Fruit fly (Drosophila melanogaster): ENCODE results near the gene Gr93c.
A peak's percentile ranks its signal among the peaks of the same experiment; 100 is the strongest.

The Gr93c gene

dm6 chr3R:21848987-21849442, 4.0 kb upstream of the Gr93c start (continued):
- no peak for TF ChIP-seq Taf1 (GFP tag; IDR thresholded peaks at IDR 0.05)
- TF ChIP-seq CG11723 (GFP tag; optimal IDR thresholded peaks at IDR 0.05): peak; percentile 51
- TF ChIP-seq en (GFP tag; optimal IDR thresholded peaks at IDR 0.05): peak; percentile 54
- peak; percentile 64 for TF ChIP-seq CG10147 (GFP tag; optimal IDR thresholded peaks at IDR 0.05)
- TF ChIP-seq Drgx (GFP tag; IDR thresholded peaks at IDR 0.05): peak; percentile 89
- peak; percentile 7 for TF ChIP-seq NC2α (GFP tag; optimal IDR thresholded peaks at IDR 0.05)
- TF ChIP-seq CG12769 (tag; optimal IDR thresholded peaks at IDR 0.05): no peak
- peak in 1 of 2 experiments; percentile 78 for TF ChIP-seq Eip74EF (GFP tag; optimal IDR thresholded peaks at IDR 0.05)
- peak; percentile 20; the same call in 1 of the 2 replicates for TF ChIP-seq CG3847 (GFP tag; IDR thresholded peaks at IDR 0.05)
- TF ChIP-seq HHEX (GFP tag; optimal IDR thresholded peaks at IDR 0.05): peak; percentile 69
- TF ChIP-seq CG17328 (GFP tag; IDR thresholded peaks at IDR 0.05): peak; percentile 32; the same call in 1 of the 2 replicates
- peak; percentile 28 for TF ChIP-seq kah (GFP tag; optimal IDR thresholded peaks at IDR 0.05)
- TF ChIP-seq CG12391 (tag; optimal IDR thresholded peaks at IDR 0.05): peak; percentile 73
- TF ChIP-seq Sox100B (GFP tag; optimal IDR thresholded peaks at IDR 0.05): peak; percentile 87
- TF ChIP-seq schlank (tag; optimal IDR thresholded peaks at IDR 0.05): no peak
- TF ChIP-seq ranshi (GFP tag; IDR thresholded peaks at IDR 0.05): peak; percentile 38; the same call in 1 of the 2 replicates
- TF ChIP-seq abd-A (tag; optimal IDR thresholded peaks at IDR 0.05): no peak
- peak; percentile 72 for TF ChIP-seq lab (GFP tag; optimal IDR thresholded peaks at IDR 0.05)
- peak; percentile 0 for TF ChIP-seq CG10431 (GFP tag; optimal IDR thresholded peaks at IDR 0.05)
- TF ChIP-seq CG11695 (GFP tag; IDR thresholded peaks at IDR 0.05): peak; percentile 74; the same call in 2 of the 3 replicates
- TF ChIP-seq CG1529 (GFP tag; optimal IDR thresholded peaks at IDR 0.05): peak; percentile 69
- TF ChIP-seq Atf3 (GFP tag; optimal IDR thresholded peaks at IDR 0.05): peak; percentile 16
- TF ChIP-seq CG10565 (GFP tag; optimal IDR thresholded peaks at IDR 0.05): no peak
- TF ChIP-seq CG9609 (GFP tag; optimal IDR thresholded peaks at IDR 0.05): peak; percentile 31
- TF ChIP-seq D19B (GFP tag; optimal IDR thresholded peaks at IDR 0.05): peak; percentile 8
- peak; percentile 65 for TF ChIP-seq Sox102F (GFP tag; optimal IDR thresholded peaks at IDR 0.05)
- TF ChIP-seq kni (GFP tag; optimal IDR thresholded peaks at IDR 0.05): peak; percentile 3
- no peak for TF ChIP-seq CG2199 (GFP tag; IDR thresholded peaks at IDR 0.05)
- no peak for TF ChIP-seq CG15073 (GFP tag; optimal IDR thresholded peaks at IDR 0.05)
- TF ChIP-seq fru (optimal IDR thresholded peaks at IDR 0.05): no peak
- peak; percentile 63 for TF ChIP-seq dysf (GFP tag; IDR thresholded peaks at IDR 0.05)
- peak; percentile 26 for TF ChIP-seq CG4854 (GFP tag; optimal IDR thresholded peaks at IDR 0.05)
- 0 out of 2 replicates have a peak, but pooled peaks have one; percentile 38 for TF ChIP-seq seq (GFP tag; IDR thresholded peaks at IDR 0.05)
- TF ChIP-seq CG13296 (GFP tag; optimal IDR thresholded peaks at IDR 0.05): peak; percentile 44
- TF ChIP-seq CG15479 (GFP tag; optimal IDR thresholded peaks at IDR 0.05): peak; percentile 59
- TF ChIP-seq tin (GFP tag; optimal IDR thresholded peaks at IDR 0.05): peak; percentile 74
- peak; percentile 37 for TF ChIP-seq pho (GFP tag; optimal IDR thresholded peaks at IDR 0.05)
- peak; percentile 27 for TF ChIP-seq CG4328 (GFP tag; optimal IDR thresholded peaks at IDR 0.05)
- TF ChIP-seq gem (tag; optimal IDR thresholded peaks at IDR 0.05): peak; percentile 86
- peak; percentile 75 for TF ChIP-seq CoRest (tag; optimal IDR thresholded peaks at IDR 0.05)
- TF ChIP-seq CG14667 (GFP tag; IDR thresholded peaks at IDR 0.05): peak; percentile 32; the same call in 1 of the 2 replicates
- peak; percentile 80 for TF ChIP-seq CG30403 (GFP tag; optimal IDR thresholded peaks at IDR 0.05)
- peak; percentile 51 for TF ChIP-seq CG6654 (GFP tag; optimal IDR thresholded peaks at IDR 0.05)
- peak; percentile 58 for TF ChIP-seq Nf-YB (GFP tag; optimal IDR thresholded peaks at IDR 0.05)
- TF ChIP-seq Camta (GFP tag; optimal IDR thresholded peaks at IDR 0.05): peak; percentile 57
- TF ChIP-seq sisA (GFP tag; IDR thresholded peaks at IDR 0.05): peak; percentile 62
- peak; percentile 59 for TF ChIP-seq CG2875 (GFP tag; optimal IDR thresholded peaks at IDR 0.05)
- TF ChIP-seq eyg (GFP tag; optimal IDR thresholded peaks at IDR 0.05): peak; percentile 27
- TF ChIP-seq CG7357 (GFP tag; IDR thresholded peaks at IDR 0.05): 0 out of 3 replicates have a peak, but pooled peaks have one; percentile 31
- peak; percentile 78 for TF ChIP-seq Asciz (GFP tag; optimal IDR thresholded peaks at IDR 0.05)

All from whole organism, embryonic.